Worm (Caenorhabditis elegans): ENCODE data around the gene Y62E10A.24.

Y62E10A.24 gene

DNA sequence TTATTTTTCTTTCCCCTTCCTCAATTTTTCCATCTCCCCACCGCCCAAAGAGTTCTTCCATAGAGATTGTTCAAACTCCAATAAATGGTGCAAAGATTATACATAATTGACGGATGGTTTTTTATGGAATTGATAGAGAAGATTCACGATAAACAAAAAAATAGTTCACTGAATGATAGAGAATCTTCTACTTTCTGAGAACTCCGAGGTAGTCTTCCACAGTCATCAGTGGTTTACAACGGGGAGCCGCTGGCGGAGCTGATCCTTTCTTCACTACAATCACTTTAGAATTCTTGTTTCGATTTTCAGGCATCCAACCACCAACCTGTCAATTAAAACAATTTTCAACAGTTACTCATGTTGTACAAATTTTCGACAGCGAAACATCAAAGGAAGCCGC, 14.5 kb upstream of the Y62E10A.24 start (continued):
- no peak for TF ChIP-seq Y56A3A.18 (GFP tag; IDR thresholded peaks at IDR 0.05)
- TF ChIP-seq ceh-58 (GFP tag; IDR thresholded peaks at IDR 0.05) = 0 out of 2 replicates have a peak, but pooled peaks have one; percentile 30
- TF ChIP-seq attf-6 (GFP tag; IDR thresholded peaks at IDR 0.05) = peak; percentile 74
- TF ChIP-seq efl-1 (GFP tag; optimal IDR thresholded peaks at IDR 0.05) = no peak
- no peak for TF ChIP-seq xnd-1 (tag; optimal IDR thresholded peaks at IDR 0.05)
- TF ChIP-seq snpc-4 (GFP tag; optimal IDR thresholded peaks at IDR 0.05) = no peak
- peak in 1 of 4 experiments; percentile 44 for TF ChIP-seq snpc-4 (tag; optimal IDR thresholded peaks at IDR 0.05)
- TF ChIP-seq cebp-2 (GFP tag; IDR thresholded peaks at IDR 0.05) = peak; percentile 58; the same call in 1 of the 2 replicates
- TF ChIP-seq ceh-27 (GFP tag; optimal IDR thresholded peaks at IDR 0.05) = no peak
- no peak for TF ChIP-seq let-526 (GFP tag; IDR thresholded peaks at IDR 0.05)
- TF ChIP-seq B0336.3 (GFP tag; IDR thresholded peaks at IDR 0.05) = peak; percentile 57; the same call in 1 of the 2 replicates
- TF ChIP-seq Y79H2A.3 (GFP tag; conservative IDR thresholded peaks at IDR 0.05) = no peak
- TF ChIP-seq rpc-1 (optimal IDR thresholded peaks at IDR 0.05) = no peak
- TF ChIP-seq rpc-1 (tag; optimal IDR thresholded peaks at IDR 0.05) = no peak
- no peak for TF ChIP-seq bed-1 (GFP tag; IDR thresholded peaks at IDR 0.05)
- no peak for TF ChIP-seq lag-1 (GFP tag; IDR thresholded peaks at IDR 0.05)
- no peak for TF ChIP-seq C06A6.2 (GFP tag; conservative IDR thresholded peaks at IDR 0.05)
- TF ChIP-seq hmg-1.2 (GFP tag; IDR thresholded peaks at IDR 0.05) = 0 out of 2 replicates have a peak, but pooled peaks have one; percentile 13
- peak; percentile 15 for TF ChIP-seq F52B5.7 (tag; optimal IDR thresholded peaks at IDR 0.05)

ce11 chrIV:13358488-13358887, 12.0 kb upstream of the Y62E10A.24 start, which contains the start of gene W02A2.8:
Gene W02A2.8 (minus strand): TSS chrIV:13358588.
- no peak for TF ChIP-seq lir-1 (GFP tag; conservative IDR thresholded peaks at IDR 0.05)
- TF ChIP-seq C17E4.6 (GFP tag; IDR thresholded peaks at IDR 0.05) = no peak
- TF ChIP-seq ztf-25 (GFP tag; IDR thresholded peaks at IDR 0.05) = no peak
- no peak for TF ChIP-seq let-526 (GFP tag; IDR thresholded peaks at IDR 0.05)
- TF ChIP-seq F57C9.4 (tag; optimal IDR thresholded peaks at IDR 0.05) = no peak
- no peak for TF ChIP-seq lin-54 (GFP tag; optimal IDR thresholded peaks at IDR 0.05)

ce11 chrIV:13360144-13360543, 10.4 kb upstream of the Y62E10A.24 start, which contains the start of gene Y62E10A.3:
Gene Y62E10A.3 (minus strand): TSS chrIV:13360244.
- no peak for TF ChIP-seq Y95B8A.8 (GFP tag; IDR thresholded peaks at IDR 0.05)
- TF ChIP-seq hrde-1 (tag; optimal IDR thresholded peaks at IDR 0.05; ENCODE audit: borderline replicate concordance) = no peak

ce11 chrIV:13364869-13365268, 5.6 kb upstream of the Y62E10A.24 start, which contains the start of gene srsx-25:
Gene srsx-25 (plus strand): TSS chrIV:13365169.
- TF ChIP-seq pbrm-1 (GFP tag; IDR thresholded peaks at IDR 0.05) (no peak), fkh-3 (tag; optimal IDR thresholded peaks at IDR 0.05) (no peak), K12H6.12 (tag; optimal IDR thresholded peaks at IDR 0.05) (no peak), snpc-4 (GFP tag; optimal IDR thresholded peaks at IDR 0.05) (no peak), snpc-4 (tag; optimal IDR thresholded peaks at IDR 0.05) (no peak), F57C9.4 (tag; optimal IDR thresholded peaks at IDR 0.05) (no peak), ztf-22 (GFP tag; optimal IDR thresholded peaks at IDR 0.05) (no peak), zfh-2 (GFP tag; conservative IDR thresholded peaks at IDR 0.05) (no peak), lir-1 (GFP tag; conservative IDR thresholded peaks at IDR 0.05) (no peak), B0019.2 (GFP tag; conservative IDR thresholded peaks at IDR 0.05) (no peak), nhr-80 (tag; optimal IDR thresholded peaks at IDR 0.05) (no peak), egl-18 (GFP tag; IDR thresholded peaks at IDR 0.05) (no peak), hlh-26 (GFP tag; conservative IDR thresholded peaks at IDR 0.05) (no peak), lin-35 (GFP tag; optimal IDR thresholded peaks at IDR 0.05) (no peak), B0035.1 (tag; optimal IDR thresholded peaks at IDR 0.05) (no peak), hmg-1.2 (GFP tag; IDR thresholded peaks at IDR 0.05) (no peak), rcor-1 (GFP tag; IDR thresholded peaks at IDR 0.05) (no peak), pha-4 (tag; optimal IDR thresholded peaks at IDR 0.05) (no peak), atf-7 (tag; optimal IDR thresholded peaks at IDR 0.05) (no peak), ekl-4 (GFP tag; IDR thresholded peaks at IDR 0.05) (no peak)

All from whole organism, young adult.